Worm (Caenorhabditis elegans): ENCODE data around the gene Y16B4A.2.

Gene Y16B4A.2

ce11 chrX:14773238-14773637 is 1.6 kb upstream of the Y16B4A.2 start, which contains the start of gene unc-3:
TSS of gene unc-3 (plus strand) at chrX:14773538.
- TF ChIP-seq W03F9.2 (tag; optimal IDR thresholded peaks at IDR 0.05) (no peak), him-1 (tag; optimal IDR thresholded peaks at IDR 0.05) (no peak), dao-5 (tag; optimal IDR thresholded peaks at IDR 0.05) (no peak)

ce11 chrX:14770336-14770735 is 1.3 kb downstream of the Y16B4A.2 start:
- TF ChIP-seq him-1 (tag; optimal IDR thresholded peaks at IDR 0.05), result no peak
- TF ChIP-seq W03F9.2 (tag; optimal IDR thresholded peaks at IDR 0.05), result no peak
- no peak for TF ChIP-seq dao-5 (tag; optimal IDR thresholded peaks at IDR 0.05)

ce11 chrX:14768989-14769388 is 2.7 kb downstream of the Y16B4A.2 start:
- TF ChIP-seq W03F9.2 (tag; optimal IDR thresholded peaks at IDR 0.05) (no peak), dao-5 (tag; optimal IDR thresholded peaks at IDR 0.05) (no peak), him-1 (tag; optimal IDR thresholded peaks at IDR 0.05) (no peak)

ce11 chrX:14767813-14768212 is 3.8 kb downstream of the Y16B4A.2 start:
- TF ChIP-seq dao-5 (tag; optimal IDR thresholded peaks at IDR 0.05) (no peak), him-1 (tag; optimal IDR thresholded peaks at IDR 0.05) (no peak), W03F9.2 (tag; optimal IDR thresholded peaks at IDR 0.05) (no peak)

ce11 chrX:14761021-14761420 is 10.6 kb downstream of the Y16B4A.2 start, which contains the start of gene C05G5.5:
TSS of gene C05G5.5 (minus strand) at chrX:14761121.
- no peak for TF ChIP-seq dao-5 (tag; optimal IDR thresholded peaks at IDR 0.05)
- no peak for TF ChIP-seq him-1 (tag; optimal IDR thresholded peaks at IDR 0.05)
- no peak for TF ChIP-seq W03F9.2 (tag; optimal IDR thresholded peaks at IDR 0.05)

ce11 chrX:14760166-14760565 is 11.5 kb downstream of the Y16B4A.2 start:
- TF ChIP-seq him-1 (tag; optimal IDR thresholded peaks at IDR 0.05) (no peak), W03F9.2 (tag; optimal IDR thresholded peaks at IDR 0.05) (no peak), dao-5 (tag; optimal IDR thresholded peaks at IDR 0.05) (no peak)

- TF ChIP-seq him-1 (tag; optimal IDR thresholded peaks at IDR 0.05) (no peak), W03F9.2 (tag; optimal IDR thresholded peaks at IDR 0.05) (no peak), dao-5 (tag; optimal IDR thresholded peaks at IDR 0.05) (no peak)
Measured at ce11 chrX:14759549-14759948, 12.1 kb downstream of the Y16B4A.2 start.

ce11 chrX:14757641-14758220 is 13.9 kb downstream of the Y16B4A.2 start:
- TF ChIP-seq dao-5 (tag; optimal IDR thresholded peaks at IDR 0.05), result no peak
- no peak for TF ChIP-seq him-1 (tag; optimal IDR thresholded peaks at IDR 0.05)
- no peak for TF ChIP-seq W03F9.2 (tag; optimal IDR thresholded peaks at IDR 0.05)

- TF ChIP-seq W03F9.2 (tag; optimal IDR thresholded peaks at IDR 0.05) (no peak), him-1 (tag; optimal IDR thresholded peaks at IDR 0.05) (no peak), dao-5 (tag; optimal IDR thresholded peaks at IDR 0.05) (no peak)
Measured at ce11 chrX:14756606-14757005, 15.0 kb downstream of the Y16B4A.2 start.

ce11 chrX:14755847-14756246 is 15.8 kb downstream of the Y16B4A.2 start:
- TF ChIP-seq W03F9.2 (tag; optimal IDR thresholded peaks at IDR 0.05) (no peak), him-1 (tag; optimal IDR thresholded peaks at IDR 0.05) (no peak), dao-5 (tag; optimal IDR thresholded peaks at IDR 0.05) (no peak)

- TF ChIP-seq W03F9.2 (tag; optimal IDR thresholded peaks at IDR 0.05), result peak; percentile 65
- TF ChIP-seq dao-5 (tag; optimal IDR thresholded peaks at IDR 0.05), result no peak
- TF ChIP-seq him-1 (tag; optimal IDR thresholded peaks at IDR 0.05), result peak; percentile 11
Measured at ce11 chrX:14753514-14754076, 18.1 kb downstream of the Y16B4A.2 start, which contains the start of gene sucl-1. TSS of gene sucl-1 (plus strand) at chrX:14754026.

ce11 chrX:14751911-14752310 is 19.7 kb downstream of the Y16B4A.2 start, which contains the start of gene C05G5.3:
TSS of gene C05G5.3 (minus strand) at chrX:14752011.
- TF ChIP-seq him-1 (tag; optimal IDR thresholded peaks at IDR 0.05) (no peak), dao-5 (tag; optimal IDR thresholded peaks at IDR 0.05) (no peak), W03F9.2 (tag; optimal IDR thresholded peaks at IDR 0.05) (no peak)

ce11 chrX:14746948-14747347 is 24.7 kb downstream of the Y16B4A.2 start, which contains the start of gene C05G5.2:
TSS of gene C05G5.2 (plus strand) at chrX:14747303.
- peak; percentile 95 for TF ChIP-seq W03F9.2 (tag; optimal IDR thresholded peaks at IDR 0.05)
- TF ChIP-seq him-1 (tag; optimal IDR thresholded peaks at IDR 0.05), result peak; percentile 82
- TF ChIP-seq dao-5 (tag; optimal IDR thresholded peaks at IDR 0.05), result no peak

- TF ChIP-seq W03F9.2 (tag; optimal IDR thresholded peaks at IDR 0.05), result no peak
- no peak for TF ChIP-seq him-1 (tag; optimal IDR thresholded peaks at IDR 0.05)
- TF ChIP-seq dao-5 (tag; optimal IDR thresholded peaks at IDR 0.05), result no peak
Measured at ce11 chrX:14745218-14745617, 26.4 kb downstream of the Y16B4A.2 start.

Data from whole organism, L4/young adult.